Fruit fly (Drosophila melanogaster) whole organism, pupa: ENCODE measurements around the gene CG4849.

Experiments used
- CG17806 ChIP-seq: fragments of 200-800 bp; sonication (Bioruptor generic); optimal IDR thresholded peaks from 2 replicates; lab custom pipeline; 2018; ENCODE audit warnings: missing biosample characterization, mild to moderate bottlenecking, missing genetic modification characterization, moderate library complexity
- EcR ChIP-seq: fragments of 200-800 bp; sonication (Bioruptor generic); optimal IDR thresholded peaks from 3 replicates; lab custom pipeline; 2019; ENCODE audit warnings: missing biosample characterization, missing genetic modification characterization, mild to moderate bottlenecking, moderate library complexity, missing genetic modification reagents
- Ets98B ChIP-seq: fragments of 200-800 bp; sonication (Bioruptor generic); IDR thresholded peaks from 2 replicates; pipeline ENCODE4 v1.3.6; 2022; ENCODE audit warnings: missing biosample characterization, missing genetic modification characterization
- Pif1A ChIP-seq: fragments of 200-800 bp; sonication (Bioruptor generic); optimal IDR thresholded peaks from 3 replicates; lab custom pipeline; 2016; ENCODE audit warnings: missing biosample characterization, missing genetic modification characterization

dm6 chr3R:27937752-27938694 lies 25.2 kb upstream of the CG4849 start, which contains the start of the genes NSD and BOD1:
- TF ChIP-seq EcR (no peak), Pif1A (GFP tag; lab: Kevin White, UChicago) (no peak), CG17806 (tag; lab: Kevin White, UChicago) (peak; percentile 44), Ets98B (GFP tag; lab: Robert Waterston, UW) (peak; percentile 54)
